Worm (Caenorhabditis elegans) whole organism, mixed stage, embryonic: ENCODE measurements around the gene R03D7.8.

Source experiments
- ces-1 ChIP-seq: fragments of 150-350 bp; optimal IDR thresholded peaks from 2 replicates; lab custom pipeline; 2014; ENCODE audit warnings: missing biosample characterization, missing genetic modification reagents, missing genetic modification characterization
- elt-3 ChIP-seq: fragments of 150-350 bp; optimal IDR thresholded peaks from 2 replicates; lab custom pipeline; 2014; ENCODE audit warnings: missing biosample characterization, missing genetic modification characterization
- flh-1 ChIP-seq: fragments of 200-800 bp; sonication (Bioruptor generic); optimal IDR thresholded peaks from 2 replicates; lab custom pipeline; 2018; ENCODE audit warnings: mild to moderate bottlenecking, missing genetic modification characterization, moderate library complexity, missing compliant biosample characterization
- hlh-1 ChIP-seq: fragments of 150-350 bp; optimal IDR thresholded peaks from 2 replicates; lab custom pipeline; 2014; ENCODE audit warnings: missing biosample characterization, missing genetic modification reagents, missing genetic modification characterization
- lin-13 ChIP-seq: fragments of 150-350 bp; optimal IDR thresholded peaks from 2 replicates; lab custom pipeline; 2014; ENCODE audit warnings: missing biosample characterization, missing genetic modification characterization
- mab-5 ChIP-seq: fragments of 150-350 bp; optimal IDR thresholded peaks from 2 replicates; lab custom pipeline; 2014; ENCODE audit warnings: missing biosample characterization, missing genetic modification characterization
- nhr-12 ChIP-seq: fragments of 150-350 bp; optimal IDR thresholded peaks from 2 replicates; lab custom pipeline; 2014; ENCODE audit warnings: missing biosample characterization, missing genetic modification characterization
- nhr-237 ChIP-seq: fragments of 150-350 bp; optimal IDR thresholded peaks from 2 replicates; lab custom pipeline; 2014; ENCODE audit warnings: missing biosample characterization, missing genetic modification characterization
- pha-4 ChIP-seq: fragments of 150-350 bp; optimal IDR thresholded peaks from 2 replicates; lab custom pipeline; 2018; ENCODE audit warnings: missing biosample characterization, missing genetic modification reagents, missing genetic modification characterization
- snpc-4 ChIP-seq: fragments of 150-350 bp; optimal IDR thresholded peaks from 2 replicates; lab custom pipeline; 2014; ENCODE audit warnings: missing biosample characterization, missing genetic modification characterization
- unc-39 ChIP-seq: fragments of 150-350 bp; optimal IDR thresholded peaks from 2 replicates; lab custom pipeline; 2014; ENCODE audit warnings: missing biosample characterization, missing genetic modification characterization

ce11 chrII:10923948-10924347, 32.7 kb downstream of the R03D7.8 start, which contains the start of gene Y19D2B.2:
- TF ChIP-seq mab-5 (tag; lab: Kevin White, UChicago) (no peak), nhr-237 (tag; lab: Kevin White, UChicago) (no peak), nhr-12 (tag; lab: Kevin White, UChicago) (no peak), hlh-1 (no peak), lin-13 (tag; lab: Kevin White, UChicago) (no peak), pha-4 (tag; lab: Kevin White, UChicago) (no peak), snpc-4 (no peak), elt-3 (tag; lab: Kevin White, UChicago) (no peak), ces-1 (GFP tag; lab: Kevin White, UChicago) (no peak), flh-1 (GFP tag; lab: Kevin White, UChicago) (no peak), unc-39 (tag; lab: Kevin White, UChicago) (no peak)
